Fruit fly (Drosophila melanogaster): ENCODE measurements around the gene Cyp4c3.

Gene Cyp4c3

DNA sequence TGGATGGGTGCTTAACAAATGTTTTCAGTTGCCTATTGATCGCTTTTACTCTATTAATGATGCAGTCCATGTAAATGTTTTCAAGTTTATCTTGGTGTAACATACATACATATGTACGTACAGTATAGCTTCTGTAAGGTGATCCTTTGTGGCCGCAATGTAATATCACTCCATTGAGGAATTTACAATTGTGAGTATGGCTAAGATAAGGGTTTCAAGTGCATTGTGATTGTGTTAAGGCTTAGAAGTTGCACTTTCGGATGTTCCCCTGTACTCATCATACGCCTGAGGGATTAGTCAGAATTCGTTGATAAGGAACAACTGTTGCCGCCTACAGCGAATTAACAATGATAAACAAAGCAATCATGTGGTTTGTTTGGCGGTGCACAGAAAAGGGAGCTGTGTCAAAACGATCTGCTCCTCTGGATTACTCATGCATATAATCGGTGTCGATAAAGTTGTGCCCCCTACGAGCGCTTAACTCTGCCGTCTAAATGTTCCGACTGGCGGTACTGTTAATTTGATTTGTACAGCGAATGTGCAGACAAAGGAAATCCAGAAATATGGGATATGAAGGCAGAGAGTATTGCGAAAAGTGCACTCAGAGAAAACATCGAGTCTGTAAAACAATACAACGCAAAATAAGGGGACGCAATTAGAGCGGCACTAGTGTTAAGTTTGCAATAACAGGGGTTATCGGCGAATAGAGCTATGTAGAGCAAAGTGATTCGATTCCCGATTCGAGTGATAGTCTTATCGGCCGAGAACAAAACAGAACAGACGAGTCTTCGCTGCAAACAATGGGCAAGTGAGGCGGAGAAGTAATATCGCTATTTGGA is 5.9 kb upstream of the Cyp4c3 start (continued):
- peak; percentile 70 for TF ChIP-seq tgo (GFP tag; IDR thresholded peaks at IDR 0.05)
- no peak for TF ChIP-seq CG11085 (GFP tag; IDR thresholded peaks at IDR 0.05)
- peak; percentile 30 for TF ChIP-seq D19A (tag; optimal IDR thresholded peaks at IDR 0.05)
- peak; percentile 28 for TF ChIP-seq CG1233 (GFP tag; optimal IDR thresholded peaks at IDR 0.05)
- peak; percentile 24 for TF ChIP-seq CG2202 (tag; optimal IDR thresholded peaks at IDR 0.05)
- peak; percentile 85 for TF ChIP-seq ci (GFP tag; IDR thresholded peaks at IDR 0.05)
- TF ChIP-seq CG15011 (GFP tag; optimal IDR thresholded peaks at IDR 0.05): peak; percentile 17
- peak; percentile 27 for TF ChIP-seq CG13123 (GFP tag; optimal IDR thresholded peaks at IDR 0.05)
- peak; percentile 34 for TF ChIP-seq CG13296 (GFP tag; optimal IDR thresholded peaks at IDR 0.05)
- no peak for TF ChIP-seq D (optimal IDR thresholded peaks at IDR 0.05)
- TF ChIP-seq D (GFP tag; optimal IDR thresholded peaks at IDR 0.05): peak; percentile 54
- TF ChIP-seq bab2 (GFP tag; optimal IDR thresholded peaks at IDR 0.05): peak; percentile 82
- peak; percentile 60 for TF ChIP-seq Oli (tag; optimal IDR thresholded peaks at IDR 0.05)
- TF ChIP-seq CG11247 (GFP tag; IDR thresholded peaks at IDR 0.05): peak; percentile 71
- peak; percentile 27 for TF ChIP-seq chn (GFP tag; optimal IDR thresholded peaks at IDR 0.05)
- peak; percentile 40 for TF ChIP-seq CG10543 (GFP tag; optimal IDR thresholded peaks at IDR 0.05)
- TF ChIP-seq rib (GFP tag; IDR thresholded peaks at IDR 0.05): no peak
- no peak for TF ChIP-seq CG8281 (tag; optimal IDR thresholded peaks at IDR 0.05)
- no peak for TF ChIP-seq klu (GFP tag; IDR thresholded peaks at IDR 0.05)
- TF ChIP-seq Nf-YB (GFP tag; optimal IDR thresholded peaks at IDR 0.05): no peak
- no peak for TF ChIP-seq Mes4 (GFP tag; optimal IDR thresholded peaks at IDR 0.05)
- TF ChIP-seq abd-A (tag; optimal IDR thresholded peaks at IDR 0.05): no peak
- peak; percentile 96 for TF ChIP-seq Ets65A (GFP tag)
- TF ChIP-seq CG17802 (tag; optimal IDR thresholded peaks at IDR 0.05): peak; percentile 23
- peak; percentile 23 for TF ChIP-seq CG6254 (GFP tag; optimal IDR thresholded peaks at IDR 0.05)
- no peak for TF ChIP-seq CG10431 (GFP tag; optimal IDR thresholded peaks at IDR 0.05)
- TF ChIP-seq dm (GFP tag; optimal IDR thresholded peaks at IDR 0.05): no peak
- no peak for TF ChIP-seq knrl (GFP tag; IDR thresholded peaks at IDR 0.05; ENCODE audit: partially characterized antibody)
- TF ChIP-seq Xbp1 (GFP tag; optimal IDR thresholded peaks at IDR 0.05): peak; percentile 65
- no peak for TF ChIP-seq CG10565 (GFP tag; optimal IDR thresholded peaks at IDR 0.05)
- peak; percentile 39 for TF ChIP-seq CG15601 (tag; optimal IDR thresholded peaks at IDR 0.05)
- TF ChIP-seq gcm (GFP tag; optimal IDR thresholded peaks at IDR 0.05): peak; percentile 32
- TF ChIP-seq MESR4 (GFP tag; optimal IDR thresholded peaks at IDR 0.05): no peak
- TF ChIP-seq CG11723 (GFP tag; optimal IDR thresholded peaks at IDR 0.05): no peak
- TF ChIP-seq az2 (GFP tag; optimal IDR thresholded peaks at IDR 0.05): peak; percentile 64
- TF ChIP-seq CG15479 (GFP tag; optimal IDR thresholded peaks at IDR 0.05): peak; percentile 89
- TF ChIP-seq pfk (GFP tag; optimal IDR thresholded peaks at IDR 0.05): no peak
- TF ChIP-seq Jarid2 (GFP tag; optimal IDR thresholded peaks at IDR 0.05): peak; percentile 27
- peak; percentile 77 for TF ChIP-seq lab (GFP tag; optimal IDR thresholded peaks at IDR 0.05)
- no peak for TF ChIP-seq CG31388 (GFP tag; optimal IDR thresholded peaks at IDR 0.05)
- TF ChIP-seq ato (GFP tag; IDR thresholded peaks at IDR 0.05; ENCODE audit: partially characterized antibody): no peak
- TF ChIP-seq CG34376 (GFP tag; optimal IDR thresholded peaks at IDR 0.05): no peak
- TF ChIP-seq pum (GFP tag; optimal IDR thresholded peaks at IDR 0.05): peak; percentile 52
- peak; percentile 69 for TF ChIP-seq NfI (GFP tag; optimal IDR thresholded peaks at IDR 0.05)
- TF ChIP-seq Hr78 (GFP tag; optimal IDR thresholded peaks at IDR 0.05): no peak
- TF ChIP-seq Sin3A (optimal IDR thresholded peaks at IDR 0.05): no peak
- TF ChIP-seq Dek (tag; optimal IDR thresholded peaks at IDR 0.05): peak; percentile 55
- TF ChIP-seq CG5180 (GFP tag; optimal IDR thresholded peaks at IDR 0.05): no peak
- TF ChIP-seq disco-r (GFP tag; optimal IDR thresholded peaks at IDR 0.05): no peak
